Worm (Caenorhabditis elegans) whole organism, L4 larva: ENCODE measurements around the gene W02G9.4.

ENCODE experiments used
- daf-16 ChIP-seq, 3 experiments: sonication (generic microtip); optimal IDR thresholded peaks; 2 replicates each; lab custom pipeline; 2016 to 2017; ENCODE audit warnings: missing genetic modification characterization in 3 of 3, missing genetic modification reagents in 3 of 3, mild to moderate bottlenecking in 2 of 3, missing compliant biosample characterization in 2 of 3, missing biosample characterization in 1 of 3, moderate library complexity in 1 of 3
- daf-19 ChIP-seq: fragments of 200-800 bp; sonication (Bioruptor generic); conservative IDR thresholded peaks from 2 replicates; pipeline ENCODE4 v1.3.6; 2022; ENCODE audit warnings: missing genetic modification characterization, missing compliant biosample characterization
- lin-15B ChIP-seq: fragments of 150-350 bp; sonication (generic microtip); optimal IDR thresholded peaks from 3 replicates; lab custom pipeline; 2014; ENCODE audit warnings: missing biosample characterization, missing genetic modification characterization

- TF ChIP-seq daf-19 (no peak), lin-15B (tag; lab: Kevin White, UChicago) (no peak), daf-16 (GFP tag; optimal IDR thresholded peaks at IDR 0.05; lab: Kevin White, UChicago) (no peak), daf-16 (tag; optimal IDR thresholded peaks at IDR 0.05; lab: Kevin White, UChicago) (no peak)
Observed at ce11 chrV:2697693-2698092, 31.0 kb downstream of the W02G9.4 start.
